Worm (Caenorhabditis elegans): ENCODE measurements around the gene far-6.

far-6 gene

DNA sequence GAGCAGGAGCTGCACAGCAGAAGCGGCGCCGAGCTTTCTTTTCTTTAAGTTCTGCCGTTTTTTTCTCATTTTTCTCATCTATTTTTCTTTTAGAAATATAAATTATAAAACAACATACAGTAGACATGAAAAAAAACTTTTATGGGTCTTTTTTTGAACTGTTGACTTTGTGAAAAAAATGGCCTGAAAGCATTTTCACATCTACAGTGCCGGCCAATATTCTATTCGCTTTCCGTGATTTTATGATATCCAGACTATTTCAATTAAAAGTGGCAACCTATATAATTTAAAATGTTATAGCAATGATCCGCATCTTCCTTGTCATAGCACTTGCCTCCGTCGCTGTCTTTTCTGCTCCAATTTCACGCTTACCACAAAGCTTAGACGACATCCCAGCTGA is at the start of gene far-6:
TSS of gene far-6 (plus strand) at position 301 of the 400 bp plus-strand sequence.
- no peak for TF ChIP-seq unc-62 (GFP tag; optimal IDR thresholded peaks at IDR 0.05)

DNA sequence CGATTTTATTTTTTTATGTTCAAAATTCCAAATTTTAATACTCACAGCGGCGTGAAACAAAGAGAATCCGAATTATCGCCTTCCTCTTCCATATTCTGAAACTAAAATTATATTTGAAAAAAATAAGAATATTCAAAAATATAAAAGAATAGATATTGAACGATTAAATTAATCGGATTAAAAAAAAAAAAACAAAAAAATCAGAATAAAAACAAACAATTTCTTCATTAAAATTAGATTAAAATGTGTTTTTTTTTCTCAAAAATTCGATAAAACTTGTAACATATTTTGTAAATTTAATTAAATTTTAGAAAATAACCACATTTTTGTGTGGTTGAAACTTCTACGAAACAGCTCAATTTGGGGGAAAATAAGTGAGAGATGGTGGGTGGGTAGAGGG is 45.4 kb upstream of the far-6 start, which contains the start of gene cpsf-3:
TSS of gene cpsf-3 (minus strand) at position 101 of the 400 bp plus-strand sequence.
- no peak for TF ChIP-seq unc-62 (GFP tag; optimal IDR thresholded peaks at IDR 0.05)

DNA sequence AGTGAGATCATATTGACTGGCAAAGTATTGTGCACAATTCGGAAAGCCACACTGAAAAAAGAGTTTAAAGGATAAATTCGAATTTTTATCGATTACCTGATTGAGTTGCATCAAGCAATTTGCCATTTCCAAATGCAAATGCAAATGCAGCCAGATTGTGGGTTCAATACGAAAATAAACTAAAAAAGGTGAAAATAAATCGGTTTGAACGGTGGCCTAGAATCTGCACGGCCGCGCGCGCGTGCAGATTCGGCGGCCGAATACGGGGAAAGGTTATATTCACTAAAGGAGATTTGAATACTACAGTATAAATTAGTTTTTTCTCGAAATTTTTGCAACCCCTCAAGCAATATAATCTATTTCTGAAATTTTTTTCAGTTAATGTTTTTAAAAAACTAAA is 38.8 kb upstream of the far-6 start, which contains the start of gene Y67H2A.10:
TSS of gene Y67H2A.10 (minus strand) at position 184 of the 400 bp plus-strand sequence.
- no peak for TF ChIP-seq unc-62 (GFP tag; optimal IDR thresholded peaks at IDR 0.05)

DNA sequence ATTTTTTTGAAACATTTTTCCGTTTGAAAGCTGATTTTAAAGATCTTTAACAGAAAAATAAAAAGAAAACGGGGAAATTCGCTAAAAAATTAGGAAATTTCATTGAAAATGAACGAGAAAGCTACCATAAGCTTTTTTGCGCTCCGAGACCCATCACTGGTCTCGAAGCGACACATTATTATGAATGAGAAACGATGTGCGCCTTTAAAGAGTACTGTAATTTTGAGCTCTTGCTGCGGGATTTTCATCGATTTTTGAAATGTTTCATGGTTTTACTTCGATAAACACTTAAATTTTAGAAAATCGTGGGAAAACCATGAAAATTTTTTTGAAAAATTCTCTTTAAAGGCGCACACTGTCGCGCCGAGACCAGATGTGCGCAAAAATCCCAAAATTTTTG is 37.9 kb upstream of the far-6 start:
- no peak for TF ChIP-seq unc-62 (GFP tag; optimal IDR thresholded peaks at IDR 0.05)

DNA sequence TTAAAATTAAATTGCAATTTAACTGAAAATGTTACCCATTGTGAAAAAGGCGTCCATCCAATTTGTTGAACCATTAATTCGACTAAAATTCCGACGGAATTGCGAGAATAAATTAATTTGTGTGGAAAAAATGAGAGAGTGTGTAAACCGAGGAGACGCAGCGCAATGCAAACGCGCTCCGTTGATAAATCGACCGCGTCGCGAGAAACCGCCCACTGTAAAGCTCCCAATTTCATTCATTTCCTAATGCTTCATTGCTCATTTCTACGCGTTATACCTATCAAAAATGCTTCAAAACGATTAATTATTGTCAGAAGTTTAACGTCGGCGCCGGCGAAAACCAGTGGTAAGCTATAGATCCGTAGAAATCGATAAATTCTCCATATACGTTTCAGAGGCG is 30.4 kb upstream of the far-6 start, which contains the start of the genes Y67H2A.2 and micu-1:
TSS of gene Y67H2A.2 (minus strand) at position 74 of the 400 bp plus-strand sequence.
TSS of gene micu-1 (plus strand) at position 181 of the 400 bp plus-strand sequence.
- no peak for TF ChIP-seq unc-62 (GFP tag; optimal IDR thresholded peaks at IDR 0.05)

DNA sequence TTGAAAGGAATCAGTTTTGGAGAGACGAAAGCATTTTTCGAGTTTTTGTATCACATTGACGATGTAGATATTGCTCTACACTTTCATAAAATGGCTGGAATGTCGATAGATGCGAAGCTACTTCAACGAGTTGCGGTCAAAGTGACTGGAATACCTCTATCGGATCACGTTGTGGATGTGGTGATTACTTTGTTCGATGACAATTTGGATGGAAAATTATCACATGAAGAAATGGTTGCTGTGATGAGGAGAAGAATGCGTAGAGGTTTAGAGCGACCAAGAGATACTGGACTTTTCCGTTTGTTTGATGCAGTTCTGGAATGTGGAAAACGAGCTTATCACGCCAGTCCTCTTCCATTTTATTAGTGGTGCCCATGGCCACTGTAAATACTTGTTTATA is 28.5 kb upstream of the far-6 start:
- TF ChIP-seq unc-62 (GFP tag; optimal IDR thresholded peaks at IDR 0.05) = no peak

DNA sequence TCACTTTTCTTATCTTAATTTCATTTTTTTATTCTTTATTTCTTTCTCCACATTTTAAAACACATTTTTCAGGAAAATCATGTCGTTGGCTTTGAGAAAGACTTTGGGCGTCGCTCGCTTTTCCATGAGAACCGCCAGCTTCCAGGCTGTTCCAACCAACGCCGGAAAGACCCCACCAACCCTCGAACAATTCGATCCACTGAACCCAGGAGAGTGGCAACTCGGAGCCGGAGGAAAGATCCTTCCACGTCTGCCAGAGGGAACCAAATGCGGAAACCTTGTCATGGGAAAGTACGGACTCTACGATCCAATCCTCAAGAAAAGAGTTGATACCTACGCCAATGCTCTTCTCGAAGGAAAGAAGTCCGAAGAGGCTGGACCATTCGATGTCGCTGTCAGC is 28.1 kb upstream of the far-6 start, which contains the start of gene kdp-1:
TSS of gene kdp-1 (plus strand) at position 80 of the 400 bp plus-strand sequence.
- TF ChIP-seq unc-62 (GFP tag; optimal IDR thresholded peaks at IDR 0.05) = no peak

DNA sequence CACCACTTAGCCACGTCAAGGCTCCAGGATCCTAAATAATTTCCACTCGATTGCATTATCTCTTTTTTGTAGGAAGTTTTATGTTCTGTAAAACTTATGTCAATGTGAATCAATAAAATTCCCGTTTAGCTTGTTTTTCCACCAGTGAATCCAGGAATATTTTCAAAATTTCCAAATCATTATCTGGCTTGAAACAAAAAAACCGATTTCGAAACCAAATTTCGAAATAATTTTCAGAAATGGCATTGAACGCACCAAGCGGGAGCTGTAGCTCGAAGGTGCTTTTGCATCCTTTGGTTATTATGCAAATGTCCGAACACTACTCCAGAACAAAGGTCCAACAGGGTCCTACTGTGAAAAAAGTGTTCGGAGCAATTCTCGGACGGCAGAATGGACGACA is 27.6 kb upstream of the far-6 start, which contains the start of gene csn-6:
TSS of gene csn-6 (plus strand) at position 234 of the 400 bp plus-strand sequence.
- no peak for TF ChIP-seq unc-62 (GFP tag; optimal IDR thresholded peaks at IDR 0.05)

DNA sequence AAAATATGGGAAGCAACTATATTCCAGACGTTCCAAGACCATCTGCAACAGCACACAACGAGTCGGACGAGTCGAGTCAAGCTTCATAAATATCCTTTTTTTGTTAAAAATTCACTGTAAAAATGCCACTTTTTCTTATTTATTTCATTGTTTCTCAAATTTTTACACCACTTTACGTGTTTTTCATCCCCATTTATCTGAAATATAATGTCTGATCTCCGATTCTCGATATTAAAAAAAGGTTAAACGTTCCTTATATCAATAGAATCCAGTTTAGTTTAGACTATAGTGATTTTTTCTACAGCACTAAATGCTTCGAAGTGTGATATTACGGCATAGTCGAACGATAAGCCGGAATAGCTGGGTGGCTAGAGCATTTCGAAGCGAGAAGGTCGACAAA is 24.7 kb upstream of the far-6 start, which contains the start of gene Y67H2A.7:
TSS of gene Y67H2A.7 (plus strand) at position 301 of the 400 bp plus-strand sequence.
- TF ChIP-seq unc-62 (GFP tag; optimal IDR thresholded peaks at IDR 0.05) = no peak

DNA sequence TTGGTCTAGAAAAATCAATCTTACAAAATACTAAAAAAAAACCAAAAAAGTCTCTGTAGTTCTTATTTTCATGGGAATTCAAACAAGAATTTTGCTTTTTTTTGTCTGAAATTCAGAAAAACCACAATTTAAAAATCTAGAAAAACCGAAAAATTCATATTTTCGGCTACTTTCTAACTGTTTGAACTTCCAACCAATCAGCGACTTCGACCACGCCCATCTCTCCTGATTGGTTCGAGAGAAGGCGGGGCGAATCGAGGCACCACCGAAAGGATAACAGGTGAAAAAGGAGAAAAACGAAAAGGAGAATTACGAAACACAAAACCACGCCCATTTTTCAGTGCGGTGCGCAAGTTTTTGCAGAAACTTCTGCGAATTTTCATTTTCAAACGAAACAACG is 23.4 kb upstream of the far-6 start:
- no peak for TF ChIP-seq unc-62 (GFP tag; optimal IDR thresholded peaks at IDR 0.05)

DNA sequence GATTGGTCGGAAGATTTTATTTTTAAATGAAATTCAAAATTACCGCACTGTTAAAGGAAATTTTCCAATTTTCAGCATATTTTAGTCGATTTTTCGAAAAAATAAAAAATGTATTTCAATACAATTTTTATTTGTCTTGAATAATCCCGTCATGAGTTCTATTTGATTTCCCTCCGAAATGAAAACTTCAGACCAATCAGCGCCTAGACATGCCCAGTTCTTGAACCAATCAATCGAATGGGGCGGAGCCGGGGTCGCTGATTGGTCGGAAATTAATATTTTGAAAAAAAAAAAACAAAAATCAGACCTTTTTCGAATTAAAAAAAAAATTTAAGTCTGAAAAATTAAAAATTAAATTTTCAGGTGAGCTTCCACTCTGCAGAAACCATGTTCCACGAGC is 18.5 kb upstream of the far-6 start:
- no peak for TF ChIP-seq unc-62 (GFP tag; optimal IDR thresholded peaks at IDR 0.05)

DNA sequence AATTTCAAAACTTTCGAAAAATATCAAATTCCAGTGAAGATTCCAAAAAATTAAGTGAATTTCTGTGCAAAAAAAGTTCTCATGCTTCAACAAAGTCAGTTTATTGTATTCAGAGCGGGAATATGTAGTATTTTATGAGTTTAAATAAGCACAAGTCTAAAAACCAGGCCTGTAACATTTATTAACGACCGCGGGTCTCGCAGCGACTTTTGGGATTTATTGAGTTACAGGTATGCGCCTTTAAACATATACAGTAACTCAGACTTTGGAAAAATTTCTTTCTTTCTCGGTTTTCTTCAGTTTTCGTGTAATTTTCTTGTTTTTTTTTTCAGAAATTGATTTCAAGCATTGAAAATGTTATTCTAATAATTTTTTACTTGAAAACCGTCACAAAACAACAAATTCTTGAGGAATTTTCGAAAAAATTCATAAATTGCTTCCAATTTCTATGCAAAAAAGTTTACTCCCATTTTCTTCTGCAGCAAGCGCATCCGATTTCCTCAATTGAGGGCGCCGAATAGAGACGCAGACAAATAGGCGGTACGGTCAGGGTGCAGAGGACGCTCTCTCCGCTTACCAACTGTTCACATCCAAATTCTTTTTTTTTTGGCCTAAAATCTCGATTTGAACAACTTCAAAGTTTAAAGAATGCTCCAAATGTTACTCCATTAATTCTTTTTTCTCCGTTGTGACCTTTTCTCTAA is 16.7 kb upstream of the far-6 start:
- TF ChIP-seq unc-62 (GFP tag; optimal IDR thresholded peaks at IDR 0.05) = no peak

DNA sequence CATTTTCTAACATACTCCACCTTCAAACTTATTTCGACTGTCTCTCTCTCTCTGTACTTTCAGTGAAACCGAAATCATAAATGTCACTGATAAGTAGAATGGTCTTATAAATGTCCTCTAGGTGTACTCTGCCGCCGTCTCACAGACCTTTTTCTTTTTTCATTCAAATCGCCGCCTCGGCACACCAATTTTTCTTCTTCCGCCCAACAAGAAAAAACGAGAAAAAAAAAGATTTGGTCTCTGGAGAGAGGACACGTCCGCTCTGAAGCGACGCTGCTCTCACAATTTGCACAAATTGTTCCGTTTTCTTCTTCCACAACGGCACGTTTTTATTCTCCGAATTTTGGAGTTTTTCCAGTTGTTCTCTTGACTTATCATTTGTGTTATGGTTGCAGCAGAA is 15.0 kb upstream of the far-6 start:
- TF ChIP-seq unc-62 (GFP tag; optimal IDR thresholded peaks at IDR 0.05) = no peak

DNA sequence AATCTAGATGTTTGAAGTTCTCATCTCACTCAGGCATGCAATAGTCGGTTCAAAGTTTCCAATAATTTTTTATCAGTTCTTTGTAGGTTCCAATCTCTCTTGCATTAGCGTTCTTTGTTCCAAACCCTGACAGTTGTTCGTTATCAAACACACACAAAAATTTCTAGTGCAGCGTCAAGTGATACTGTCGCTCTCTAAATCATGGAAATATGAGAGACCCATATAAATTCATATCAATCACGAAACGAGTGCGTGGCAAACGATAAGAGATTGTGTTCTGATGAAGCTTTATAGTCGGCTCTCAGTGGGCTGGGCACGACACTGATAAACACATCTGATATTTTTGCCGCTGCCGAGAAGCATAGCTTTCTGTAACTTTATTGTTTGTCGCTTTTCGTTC is 14.0 kb upstream of the far-6 start:
- TF ChIP-seq unc-62 (GFP tag; optimal IDR thresholded peaks at IDR 0.05) = no peak

DNA sequence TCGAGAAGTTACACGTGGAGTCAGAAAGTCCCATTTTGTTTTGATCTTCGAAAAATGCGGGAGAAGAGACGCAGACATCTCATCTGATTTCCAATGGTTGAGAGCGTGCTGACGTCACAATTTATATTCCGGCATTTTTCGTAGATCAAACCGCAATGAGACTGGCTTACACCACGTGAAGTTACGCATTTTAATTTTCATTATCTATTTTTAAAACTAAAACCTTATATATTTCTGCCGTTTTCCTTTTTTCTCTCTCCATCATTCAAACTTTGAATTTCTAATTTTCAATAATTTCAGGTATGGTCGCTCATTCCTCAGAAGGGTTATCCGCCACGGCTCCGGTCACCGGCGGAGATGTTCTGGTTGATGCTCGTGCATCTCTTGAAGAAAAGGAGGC is 12.8 kb upstream of the far-6 start, which contains the start of gene fat-1:
TSS of gene fat-1 (plus strand) at position 301 of the 400 bp plus-strand sequence.
- no peak for TF ChIP-seq unc-62 (GFP tag; optimal IDR thresholded peaks at IDR 0.05)

DNA sequence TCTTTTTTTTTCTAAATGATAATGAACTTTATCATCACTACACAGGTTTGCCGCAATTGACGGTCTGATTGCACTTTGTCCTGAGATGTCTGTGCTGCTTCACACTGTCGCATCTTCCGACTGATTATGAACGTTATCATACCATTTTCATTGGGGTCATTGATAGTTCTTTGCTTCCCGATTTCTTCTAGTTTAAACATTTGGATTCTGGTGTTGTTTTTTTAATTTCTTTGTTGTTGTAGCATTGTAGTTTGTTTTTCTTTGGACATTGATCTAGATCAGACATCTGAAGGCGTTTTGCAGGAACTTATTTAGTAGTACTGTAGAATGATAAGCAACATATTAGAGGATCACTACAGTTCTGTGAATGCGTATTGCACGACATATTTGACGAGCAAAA is 9.4 kb upstream of the far-6 start:
- TF ChIP-seq unc-62 (GFP tag; optimal IDR thresholded peaks at IDR 0.05) = no peak
